Fruit fly (Drosophila melanogaster): ENCODE measurements around the gene CG31674.
A peak's percentile ranks its signal among the peaks of the same experiment; 100 is the strongest.

The CG31674 gene

dm6 chr2L:20796758-20797514 is 34.1 kb upstream of the CG31674 start, which contains the start of gene vari (continued):
- TF ChIP-seq pita (GFP tag; optimal IDR thresholded peaks at IDR 0.05) (peak; percentile 63), Lhr (GFP tag; optimal IDR thresholded peaks at IDR 0.05) (peak; percentile 73), CG33557 (GFP tag; optimal IDR thresholded peaks at IDR 0.05) (no peak), tna (GFP tag; IDR thresholded peaks at IDR 0.05; ENCODE audit: partially characterized antibody) (0 out of 2 replicates have a peak, but pooled peaks have one; percentile 26), Mrtf (GFP tag; IDR thresholded peaks at IDR 0.05) (0 out of 3 replicates have a peak, but pooled peaks have one; percentile 12), CG12071 (GFP tag; optimal IDR thresholded peaks at IDR 0.05) (peak; percentile 20), CG8290 (GFP tag; optimal IDR thresholded peaks at IDR 0.05) (no peak), CG8290 (tag; optimal IDR thresholded peaks at IDR 0.05) (peak in 1 of 2 experiments; percentile 39), BtbVII (GFP tag; optimal IDR thresholded peaks at IDR 0.05) (peak; percentile 1), Rfx (GFP tag; IDR thresholded peaks at IDR 0.05) (no peak), toy (GFP tag; IDR thresholded peaks at IDR 0.05) (no peak), CG13624 (GFP tag; optimal IDR thresholded peaks at IDR 0.05) (peak; percentile 14), gcm2 (GFP tag; optimal IDR thresholded peaks at IDR 0.05) (no peak), CG1529 (GFP tag; optimal IDR thresholded peaks at IDR 0.05) (no peak), CG2116 (GFP tag; optimal IDR thresholded peaks at IDR 0.05) (peak; percentile 60), stc (GFP tag; IDR thresholded peaks at IDR 0.05) (peak; percentile 13; the same call in 1 of the 2 replicates), gro (GFP tag; optimal IDR thresholded peaks at IDR 0.05) (peak; percentile 3), CG33213 (GFP tag; optimal IDR thresholded peaks at IDR 0.05) (no peak), bigmax (GFP tag; optimal IDR thresholded peaks at IDR 0.05) (no peak), amos (GFP tag; IDR thresholded peaks at IDR 0.05; ENCODE audit: partially characterized antibody) (peak; percentile 19; the same call in 1 of the 2 replicates), CG17359 (tag; optimal IDR thresholded peaks at IDR 0.05) (peak; percentile 1), her (GFP tag; optimal IDR thresholded peaks at IDR 0.05) (peak; percentile 42), CG17361 (GFP tag; IDR thresholded peaks at IDR 0.05) (peak; percentile 37; the same call in 1 of the 3 replicates), Atf6 (GFP tag; IDR thresholded peaks at IDR 0.05) (0 out of 2 replicates have a peak, but pooled peaks have one; percentile 17), Sry-β (GFP tag; optimal IDR thresholded peaks at IDR 0.05) (peak; percentile 80), onecut (GFP tag; IDR thresholded peaks at IDR 0.05) (no peak), CG13775 (GFP tag; optimal IDR thresholded peaks at IDR 0.05) (no peak), chinmo (GFP tag; IDR thresholded peaks at IDR 0.05; ENCODE audit: partially characterized antibody) (peak; percentile 87; the same call in 3 of the 4 replicates), Mad (GFP tag; optimal IDR thresholded peaks at IDR 0.05) (no peak), CG18599 (GFP tag; optimal IDR thresholded peaks at IDR 0.05) (peak; percentile 7), CG1647 (GFP tag; optimal IDR thresholded peaks at IDR 0.05) (no peak), Med (GFP tag) (peak; percentile 82), lab (GFP tag; optimal IDR thresholded peaks at IDR 0.05) (peak; percentile 28), Aef1 (GFP tag; IDR thresholded peaks at IDR 0.05) (peak; percentile 44; the same call in 2 of the 3 replicates), CG4360 (GFP tag; IDR thresholded peaks at IDR 0.05) (peak; percentile 57; the same call in 1 of the 2 replicates), CG43689 (GFP tag; IDR thresholded peaks at IDR 0.05) (no peak), CG15269 (tag; optimal IDR thresholded peaks at IDR 0.05) (peak; percentile 18), Myb (GFP tag; optimal IDR thresholded peaks at IDR 0.05) (peak; percentile 40), lola (GFP tag; optimal IDR thresholded peaks at IDR 0.05) (peak in 1 of 3 experiments; percentile 36), HLHmδ (GFP tag; optimal IDR thresholded peaks at IDR 0.05) (no peak), unc-4 (GFP tag; IDR thresholded peaks at IDR 0.05; ENCODE audit: partially characterized antibody) (peak; percentile 31; the same call in 1 of the 2 replicates), Adf1 (GFP tag; IDR thresholded peaks at IDR 0.05) (no peak), D19A (tag; optimal IDR thresholded peaks at IDR 0.05) (no peak), Side (GFP tag; optimal IDR thresholded peaks at IDR 0.05) (no peak), Bgb (GFP tag; IDR thresholded peaks at IDR 0.05; ENCODE audit: partially characterized antibody) (peak; percentile 60)

Data from whole organism, embryonic.